Fruit fly (Drosophila melanogaster) whole organism, embryonic: ENCODE data around the gene CG2540.

Experiments
- CG10267 ChIP-seq: fragments of 200-800 bp; sonication (Bioruptor generic); optimal IDR thresholded peaks from 2 replicates; lab custom pipeline; 2018; ENCODE audit warnings: missing biosample characterization, mild to moderate bottlenecking, missing genetic modification characterization, moderate library complexity
- CG3995 ChIP-seq: fragments of 200-800 bp; sonication (Bioruptor generic); optimal IDR thresholded peaks from 3 replicates; lab custom pipeline; 2016; ENCODE audit warnings: missing biosample characterization, missing genetic modification characterization
- Pdp1 ChIP-seq, 2 experiments: fragments of 200-800 bp; sonication (Bioruptor generic); optimal IDR thresholded peaks; 3 replicates each; lab custom pipeline; 2016; ENCODE audit warnings: missing biosample characterization in 2 of 2, missing genetic modification characterization in 2 of 2, mild to moderate bottlenecking in 1 of 2, moderate library complexity in 1 of 2
- Side ChIP-seq: fragments of 200-800 bp; sonication (Bioruptor generic); optimal IDR thresholded peaks from 2 replicates; lab custom pipeline; 2016; ENCODE audit warnings: missing biosample characterization, missing genetic modification characterization
- Spps ChIP-seq: fragments of 200-800 bp; sonication (Bioruptor generic); optimal IDR thresholded peaks from 2 replicates; lab custom pipeline; 2018; ENCODE audit warnings: missing biosample characterization, mild to moderate bottlenecking, missing genetic modification characterization
- Xbp1 ChIP-seq: fragments of 200-800 bp; sonication (Bioruptor generic); optimal IDR thresholded peaks from 3 replicates; lab custom pipeline; 2016; ENCODE audit warnings: missing biosample characterization, mild to moderate bottlenecking, missing genetic modification characterization
- aop ChIP-seq: fragments of 200-800 bp; sonication (Bioruptor generic); IDR thresholded peaks from 2 replicates; pipeline ENCODE4 v1.3.6; 2022; ENCODE audit warnings: missing biosample characterization, missing genetic modification characterization
- lola ChIP-seq, 3 experiments: fragments of >200 bp in 2 of 3; fragments of 200-800 bp in 1 of 3; sonication (Bioruptor generic) in 1 of 3; optimal IDR thresholded peaks; 2 replicates each; lab custom pipeline; 2017 to 2019; ENCODE audit warnings: missing biosample characterization in 3 of 3, missing genetic modification characterization in 3 of 3, mild to moderate bottlenecking in 1 of 3, moderate library complexity in 1 of 3
- phol ChIP-seq: fragments of 200-800 bp; sonication (Bioruptor generic); optimal IDR thresholded peaks from 3 replicates; lab custom pipeline; 2018; ENCODE audit warnings: missing biosample characterization, mild to moderate bottlenecking, missing genetic modification characterization, moderate library complexity
- run ChIP-seq: fragments of 200-800 bp; sonication (Bioruptor generic); optimal IDR thresholded peaks from 3 replicates; lab custom pipeline; 2018; ENCODE audit warnings: missing biosample characterization, mild to moderate bottlenecking, missing genetic modification characterization
- yki ChIP-seq: fragments of >200 bp; optimal IDR thresholded peaks from 3 replicates; lab custom pipeline; 2018

- no peak for TF ChIP-seq run (tag; lab: Kevin White, UChicago)
- no peak for TF ChIP-seq aop (GFP tag; lab: Robert Waterston, UW)
- TF ChIP-seq CG10267 (tag; lab: Kevin White, UChicago): no peak
- TF ChIP-seq Spps (tag; lab: Kevin White, UChicago): no peak
- TF ChIP-seq yki (lab: Kevin White, UChicago): no peak
- TF ChIP-seq CG3995: no peak
- no peak for TF ChIP-seq phol (tag; lab: Kevin White, UChicago)
- TF ChIP-seq lola (GFP tag; optimal IDR thresholded peaks at IDR 0.05; lab: Kevin White, UChicago): no peak
- no peak for TF ChIP-seq Side
- TF ChIP-seq Xbp1 (GFP tag; lab: Kevin White, UChicago): no peak
- no peak for TF ChIP-seq Pdp1 (GFP tag; optimal IDR thresholded peaks at IDR 0.05; lab: Kevin White, UChicago)
Measured at dm6 chrX:12651613-12652012, 21.9 kb downstream of the CG2540 start.
